Worm (Caenorhabditis elegans): ENCODE results near the gene R07A4.3.

R07A4.3 gene

DNA sequence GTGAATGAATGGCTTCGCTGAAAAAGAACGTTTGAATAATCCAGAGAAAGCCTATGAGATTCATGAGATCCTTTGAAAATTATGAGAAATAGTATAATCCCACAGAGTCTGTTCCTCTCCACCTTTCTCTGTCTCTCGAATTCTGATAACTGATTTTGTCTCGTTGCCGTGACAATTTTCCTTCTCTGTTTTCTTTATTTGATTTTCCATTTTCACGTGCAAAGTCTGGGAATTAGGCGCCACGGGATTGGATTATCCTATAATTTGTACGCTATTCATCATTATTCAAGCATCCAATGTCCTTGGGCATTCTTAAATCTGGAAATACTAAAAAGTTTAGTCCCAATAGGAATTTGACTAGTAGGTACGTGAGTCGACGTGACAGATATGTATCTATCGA, 5.0 kb downstream of the R07A4.3 start:
- TF ChIP-seq fkh-2 (tag; optimal IDR thresholded peaks at IDR 0.05) (no peak), tbx-2 (tag; optimal IDR thresholded peaks at IDR 0.05) (no peak), fos-1 (tag; optimal IDR thresholded peaks at IDR 0.05) (no peak), nhr-67 (tag; optimal IDR thresholded peaks at IDR 0.05) (no peak), nfya-1 (tag; optimal IDR thresholded peaks at IDR 0.05; ENCODE audit: insufficient read depth) (no peak), snpc-4 (tag; optimal IDR thresholded peaks at IDR 0.05) (no peak), nhr-76 (tag; optimal IDR thresholded peaks at IDR 0.05) (no peak), nhr-23 (tag; optimal IDR thresholded peaks at IDR 0.05) (no peak), ZK546.5 (tag; optimal IDR thresholded peaks at IDR 0.05) (no peak), ceh-28 (tag; optimal IDR thresholded peaks at IDR 0.05) (no peak), nhr-77 (tag; optimal IDR thresholded peaks at IDR 0.05) (no peak), mml-1 (tag; optimal IDR thresholded peaks at IDR 0.05) (no peak), elt-3 (tag; optimal IDR thresholded peaks at IDR 0.05) (no peak), skn-1 (tag; optimal IDR thresholded peaks at IDR 0.05) (no peak), nhr-237 (tag; optimal IDR thresholded peaks at IDR 0.05) (no peak), daf-12 (tag; optimal IDR thresholded peaks at IDR 0.05) (no peak)

DNA sequence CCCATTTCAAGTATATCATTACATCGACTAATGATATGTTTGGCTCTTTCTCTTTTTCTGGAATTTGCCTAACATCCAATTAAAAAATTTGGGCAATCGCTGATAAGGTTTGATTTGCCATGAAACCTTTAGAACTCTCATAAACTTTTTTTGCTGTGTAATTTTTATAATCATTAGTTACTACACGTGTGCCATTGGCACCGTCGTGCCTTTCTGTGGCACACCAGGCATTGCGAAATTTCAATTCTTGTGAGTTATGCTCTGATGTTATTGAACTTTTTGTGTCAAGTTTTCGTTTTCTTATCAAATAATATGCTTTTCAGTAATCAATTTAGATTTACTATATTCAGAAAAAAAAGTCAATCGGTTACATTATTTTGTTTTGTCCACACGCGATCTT, 7.5 kb downstream of the R07A4.3 start:
- TF ChIP-seq elt-2 (tag; optimal IDR thresholded peaks at IDR 0.05) (peak; percentile 54), elt-1 (tag; optimal IDR thresholded peaks at IDR 0.05) (no peak)

DNA sequence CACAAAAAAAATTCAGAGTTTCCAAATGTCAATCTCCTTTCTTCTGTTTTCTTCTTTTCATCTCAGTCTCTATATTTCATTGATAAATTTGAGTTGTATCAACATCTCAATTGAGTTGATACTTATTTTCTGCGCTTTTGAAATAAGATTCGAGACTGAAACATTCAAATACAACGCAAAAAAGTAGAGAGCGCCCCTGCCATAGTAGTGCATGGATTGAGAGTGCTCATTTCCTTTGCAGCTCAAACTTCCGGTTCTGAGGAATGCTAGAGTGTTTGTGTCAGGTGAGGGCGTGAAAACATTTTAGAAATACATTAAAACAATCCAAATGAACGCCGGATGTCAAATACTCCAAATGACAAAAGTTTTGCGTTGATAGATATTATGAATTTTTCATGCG, 9.9 kb downstream of the R07A4.3 start:
- TF ChIP-seq aly-2 (tag; optimal IDR thresholded peaks at IDR 0.05), result no peak
- no peak for TF ChIP-seq elt-2 (tag; optimal IDR thresholded peaks at IDR 0.05)
- TF ChIP-seq fos-1 (tag; optimal IDR thresholded peaks at IDR 0.05), result no peak
- TF ChIP-seq eor-1 (tag; optimal IDR thresholded peaks at IDR 0.05), result no peak
- no peak for TF ChIP-seq ama-1 (optimal IDR thresholded peaks at IDR 0.05)
- TF ChIP-seq nhr-28 (tag; optimal IDR thresholded peaks at IDR 0.05), result no peak
- no peak for TF ChIP-seq ZK546.5 (tag; optimal IDR thresholded peaks at IDR 0.05)
- TF ChIP-seq pqm-1 (tag; optimal IDR thresholded peaks at IDR 0.05), result no peak
- TF ChIP-seq nhr-11 (tag; optimal IDR thresholded peaks at IDR 0.05), result no peak
- no peak for TF ChIP-seq ztf-4 (tag; optimal IDR thresholded peaks at IDR 0.05)
- no peak for TF ChIP-seq hmg-11 (tag; optimal IDR thresholded peaks at IDR 0.05)
- TF ChIP-seq jun-1 (tag; optimal IDR thresholded peaks at IDR 0.05), result no peak
- TF ChIP-seq zag-1 (tag; optimal IDR thresholded peaks at IDR 0.05), result no peak
- no peak for TF ChIP-seq nhr-43 (tag; optimal IDR thresholded peaks at IDR 0.05; ENCODE audit: poor library complexity, severe bottlenecking)
- TF ChIP-seq nhr-67 (tag; optimal IDR thresholded peaks at IDR 0.05), result no peak
- no peak for TF ChIP-seq pha-4 (tag; optimal IDR thresholded peaks at IDR 0.05)
- no peak for TF ChIP-seq nhr-23 (tag; optimal IDR thresholded peaks at IDR 0.05)
- no peak for TF ChIP-seq elt-1 (tag; optimal IDR thresholded peaks at IDR 0.05)
- no peak for TF ChIP-seq unc-39 (tag; optimal IDR thresholded peaks at IDR 0.05)
- no peak for TF ChIP-seq daf-12 (tag; optimal IDR thresholded peaks at IDR 0.05)

DNA sequence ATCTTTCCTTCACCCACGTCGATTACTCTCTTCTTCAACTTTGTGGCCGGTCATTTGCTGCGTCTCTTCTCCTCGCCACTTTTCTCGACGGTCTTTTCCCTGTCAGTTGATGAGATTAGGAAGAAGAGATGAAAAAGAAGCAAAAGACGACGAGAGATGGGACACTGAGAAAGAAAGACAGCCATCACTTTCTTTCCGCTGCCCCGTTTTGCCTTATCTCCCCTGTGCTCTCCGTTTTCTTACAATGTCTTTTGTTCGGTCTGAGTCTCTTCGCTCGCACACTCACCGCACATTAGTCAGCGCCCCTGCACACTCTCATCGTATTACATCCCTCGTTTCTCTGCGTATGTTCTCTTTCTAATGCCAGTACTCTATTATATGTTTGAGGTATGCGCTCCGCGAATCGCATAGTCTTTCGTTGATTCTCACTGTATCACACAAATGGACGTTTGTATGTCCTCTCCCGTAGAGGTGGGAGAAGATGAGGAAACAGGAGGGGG, 12.7 kb downstream of the R07A4.3 start:
- TF ChIP-seq nhr-25 (tag; optimal IDR thresholded peaks at IDR 0.05) (peak; percentile 95), elt-3 (tag; optimal IDR thresholded peaks at IDR 0.05) (peak in 2 of 3 experiments; percentile 68 to 85), nhr-12 (tag; optimal IDR thresholded peaks at IDR 0.05) (no peak), fkh-10 (GFP tag; optimal IDR thresholded peaks at IDR 0.05) (peak; percentile 99), pqm-1 (tag; optimal IDR thresholded peaks at IDR 0.05) (peak; percentile 92), ceh-28 (tag; optimal IDR thresholded peaks at IDR 0.05) (peak; percentile 90), sea-2 (GFP tag; optimal IDR thresholded peaks at IDR 0.05) (peak; percentile 38), ceh-82 (tag; optimal IDR thresholded peaks at IDR 0.05) (peak; percentile 76), ztf-4 (tag; optimal IDR thresholded peaks at IDR 0.05) (peak; percentile 35), ceh-9 (tag; optimal IDR thresholded peaks at IDR 0.05) (peak; percentile 39), tbx-2 (tag; optimal IDR thresholded peaks at IDR 0.05) (peak; percentile 94), nhr-28 (tag; optimal IDR thresholded peaks at IDR 0.05) (no peak), nhr-77 (tag; optimal IDR thresholded peaks at IDR 0.05) (peak; percentile 88), aly-2 (tag; optimal IDR thresholded peaks at IDR 0.05) (no peak), unc-62 (GFP tag; optimal IDR thresholded peaks at IDR 0.05) (peak; percentile 99), nhr-11 (tag; optimal IDR thresholded peaks at IDR 0.05) (peak; percentile 89), snpc-4 (tag; optimal IDR thresholded peaks at IDR 0.05) (peak; percentile 74), nhr-23 (tag; optimal IDR thresholded peaks at IDR 0.05) (peak; percentile 96), daf-12 (tag; optimal IDR thresholded peaks at IDR 0.05) (peak; percentile 74), nhr-76 (tag; optimal IDR thresholded peaks at IDR 0.05) (peak; percentile 69), mml-1 (tag; optimal IDR thresholded peaks at IDR 0.05) (no peak), ceh-16 (tag; optimal IDR thresholded peaks at IDR 0.05) (peak; percentile 59), ama-1 (optimal IDR thresholded peaks at IDR 0.05) (peak; percentile 43), skn-1 (tag; optimal IDR thresholded peaks at IDR 0.05) (peak; percentile 87), eor-1 (tag; optimal IDR thresholded peaks at IDR 0.05) (peak in 1 of 2 experiments; percentile 54), nhr-67 (tag; optimal IDR thresholded peaks at IDR 0.05) (no peak), egl-5 (tag; optimal IDR thresholded peaks at IDR 0.05) (peak; percentile 97), jun-1 (tag; optimal IDR thresholded peaks at IDR 0.05) (peak; percentile 97), fos-1 (tag; optimal IDR thresholded peaks at IDR 0.05) (peak; percentile 74), elt-1 (tag; optimal IDR thresholded peaks at IDR 0.05) (peak; percentile 95), nhr-237 (tag; optimal IDR thresholded peaks at IDR 0.05) (no peak), mdl-1 (tag; optimal IDR thresholded peaks at IDR 0.05) (peak; percentile 91), lin-15B (tag; optimal IDR thresholded peaks at IDR 0.05) (peak; percentile 56), lsy-12 (tag; optimal IDR thresholded peaks at IDR 0.05) (peak; percentile 85), R02D3.7 (tag; optimal IDR thresholded peaks at IDR 0.05) (peak; percentile 77), hmg-11 (tag; optimal IDR thresholded peaks at IDR 0.05) (peak; percentile 98), zag-1 (tag; optimal IDR thresholded peaks at IDR 0.05) (peak; percentile 92)
